Fruit fly (Drosophila melanogaster): Measurements from ENCODE around the gene Acn.

dm6 chr2L:19002959-19003371 lies 42.2 kb upstream of the Acn start, which contains the start of gene CG31793:
- TF ChIP-seq CG6163 (GFP tag; IDR thresholded peaks at IDR 0.05) = no peak; the same call in 1 of the 3 replicates
- no peak for TF ChIP-seq CG4318 (GFP tag; optimal IDR thresholded peaks at IDR 0.05)
- no peak for TF ChIP-seq fd59A (GFP tag; optimal IDR thresholded peaks at IDR 0.05)
- TF ChIP-seq CG3032 (tag; optimal IDR thresholded peaks at IDR 0.05) = peak; percentile 54
- TF ChIP-seq Sox15 (GFP tag; optimal IDR thresholded peaks at IDR 0.05) = no peak
